Fruit fly (Drosophila melanogaster) S2 (cell line): ENCODE measurements around the gene Mst87F.

ENCODE experiments used
- CG8478 ChIP-seq: fragments of >200 bp; optimal IDR thresholded peaks from 2 replicates; lab custom pipeline; 2018
- CTCF ChIP-seq, 2 experiments: fragments of >200 bp; optimal IDR thresholded peaks; 2 replicates each; lab custom pipeline; 2018

DNA sequence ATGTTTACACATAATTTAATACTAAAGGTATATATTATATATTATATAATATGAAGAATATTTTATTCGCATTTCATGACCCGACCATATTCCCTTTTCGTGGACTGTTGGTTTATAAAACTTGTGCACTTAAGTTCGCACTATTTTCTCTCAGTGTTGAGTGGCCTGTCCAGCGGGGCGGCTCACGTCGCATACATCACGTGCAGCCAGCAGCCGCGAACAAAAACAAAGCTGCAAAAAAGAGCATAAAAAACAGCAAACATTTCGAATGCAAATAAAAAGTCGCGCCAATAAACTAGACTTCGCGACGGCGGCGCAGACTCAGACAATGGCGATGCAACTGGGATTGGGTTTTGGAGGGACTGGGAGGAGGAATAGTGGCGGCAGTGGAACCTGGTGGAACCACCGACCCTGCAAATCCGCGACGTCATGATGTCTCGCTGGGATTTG is 17.5 kb upstream of the Mst87F start:
- no peak for TF ChIP-seq CG8478 (lab: Kevin White, UChicago)
- TF ChIP-seq CTCF (optimal IDR thresholded peaks at IDR 0.05; lab: Kevin White, UChicago) = no peak
